Worm (Caenorhabditis elegans) whole organism, young adult: ENCODE results near the gene chpf-1.

Experiments used
- C06A6.2 ChIP-seq: fragments of 200-800 bp; sonication (Bioruptor generic); conservative IDR thresholded peaks from 2 replicates; pipeline ENCODE4 v1.3.6; 2022; ENCODE audit warnings: missing genetic modification characterization, missing compliant biosample characterization
- F57A8.1 ChIP-seq: fragments of 200-800 bp; sonication (Bioruptor generic); optimal IDR thresholded peaks from 2 replicates; lab custom pipeline; 2018; ENCODE audit warnings: mild to moderate bottlenecking, missing genetic modification characterization, moderate library complexity, missing compliant biosample characterization
- Y53G8AR.9 ChIP-seq: fragments of 200-800 bp; sonication (Bioruptor generic); conservative IDR thresholded peaks from 2 replicates; pipeline ENCODE4 v1.3.6; 2022; ENCODE audit warnings: missing genetic modification reagents, missing genetic modification characterization, missing compliant biosample characterization
- atf-7 ChIP-seq: sonication (generic microtip); optimal IDR thresholded peaks from 2 replicates; lab custom pipeline; 2017; ENCODE audit warnings: mild to moderate bottlenecking, missing genetic modification characterization, missing compliant biosample characterization
- athp-1 ChIP-seq: sonication (generic microtip); optimal IDR thresholded peaks from 2 replicates; lab custom pipeline; 2017; ENCODE audit warnings: mild to moderate bottlenecking, missing genetic modification characterization, missing compliant biosample characterization
- egl-44 ChIP-seq: fragments of 200-800 bp; sonication (Bioruptor generic); IDR thresholded peaks from 2 replicates; pipeline ENCODE4 v1.3.6; 2022; ENCODE audit warnings: missing genetic modification reagents, missing genetic modification characterization, missing compliant biosample characterization
- gei-17 ChIP-seq: fragments of 200-800 bp; sonication (Bioruptor generic); optimal IDR thresholded peaks from 2 replicates; lab custom pipeline; 2018; ENCODE audit warnings: mild to moderate bottlenecking, missing genetic modification characterization, missing compliant biosample characterization
- lin-26 ChIP-seq: fragments of 200-800 bp; sonication (Bioruptor generic); IDR thresholded peaks from 2 replicates; pipeline ENCODE4 v1.3.6; 2022; ENCODE audit warnings: missing genetic modification reagents, missing genetic modification characterization, missing compliant biosample characterization

- TF ChIP-seq egl-44, result no peak
- no peak for TF ChIP-seq Y53G8AR.9 (GFP tag; lab: Robert Waterston, UW)
- TF ChIP-seq lin-26, result no peak
- no peak for TF ChIP-seq athp-1 (tag; lab: Kevin White, UChicago)
- no peak for TF ChIP-seq atf-7
- no peak for TF ChIP-seq F57A8.1
- no peak for TF ChIP-seq C06A6.2 (GFP tag; lab: Robert Waterston, UW)
- no peak for TF ChIP-seq gei-17 (GFP tag; lab: Kevin White, UChicago)
Observed at ce11 chrV:10229222-10229879, 26.1 kb upstream of the chpf-1 start, which contains the start of the genes pyt-1 and fipr-7.
